Fruit fly (Drosophila melanogaster) whole organism, adult: ENCODE measurements around the gene CG6067.
A peak's percentile ranks its signal among the peaks of the same experiment; 100 is the strongest.

Source experiments
- CG11617 ChIP-seq: fragments of 200-800 bp; sonication (Bioruptor generic); optimal IDR thresholded peaks from 2 replicates; lab custom pipeline; 2017; ENCODE audit warnings: mild to moderate bottlenecking, missing biosample characterization, missing genetic modification reagents, missing genetic modification characterization
- CG12768 ChIP-seq: fragments of 200-800 bp; sonication (Bioruptor generic); optimal IDR thresholded peaks from 2 replicates; lab custom pipeline; 2017; ENCODE audit warnings: missing biosample characterization, missing genetic modification characterization, mild to moderate bottlenecking, moderate library complexity, missing genetic modification reagents
- CG14711 ChIP-seq: fragments of 200-800 bp; sonication (Bioruptor generic); optimal IDR thresholded peaks from 2 replicates; lab custom pipeline; 2018; ENCODE audit warnings: missing biosample characterization, mild to moderate bottlenecking, missing genetic modification characterization, moderate library complexity
- CG1620 ChIP-seq: fragments of 200-800 bp; sonication (Bioruptor generic); optimal IDR thresholded peaks from 2 replicates; lab custom pipeline; 2016; ENCODE audit warnings: missing biosample characterization, missing genetic modification characterization
- CG33017 ChIP-seq: fragments of 200-800 bp; sonication (Bioruptor generic); optimal IDR thresholded peaks from 2 replicates; lab custom pipeline; 2018; ENCODE audit warnings: missing biosample characterization, mild to moderate bottlenecking, missing genetic modification characterization, moderate library complexity
- CG5204 ChIP-seq: fragments of 200-800 bp; sonication (Bioruptor generic); optimal IDR thresholded peaks from 2 replicates; lab custom pipeline; 2016; ENCODE audit warnings: missing biosample characterization, missing genetic modification characterization
- CG7045 ChIP-seq: fragments of 200-800 bp; sonication (Bioruptor generic); optimal IDR thresholded peaks from 2 replicates; lab custom pipeline; 2017; ENCODE audit warnings: missing biosample characterization, mild to moderate bottlenecking, missing genetic modification characterization
- CG7101 ChIP-seq: fragments of 200-800 bp; sonication (Bioruptor generic); optimal IDR thresholded peaks from 2 replicates; lab custom pipeline; 2018; ENCODE audit warnings: missing biosample characterization, mild to moderate bottlenecking, missing genetic modification characterization, moderate library complexity
- Clk ChIP-seq: fragments of 200-800 bp; sonication (Bioruptor generic); optimal IDR thresholded peaks from 2 replicates; lab custom pipeline; 2017; ENCODE audit warnings: missing biosample characterization, missing genetic modification characterization
- Crg-1 ChIP-seq: fragments of 200-800 bp; sonication (Bioruptor generic); optimal IDR thresholded peaks from 2 replicates; lab custom pipeline; 2016; ENCODE audit warnings: missing biosample characterization, missing genetic modification characterization
- Hr96 ChIP-seq: fragments of 200-800 bp; sonication (Bioruptor generic); optimal IDR thresholded peaks from 2 replicates; lab custom pipeline; 2016; ENCODE audit warnings: missing biosample characterization, missing genetic modification characterization
- Mnt ChIP-seq: fragments of 200-800 bp; sonication (Bioruptor generic); optimal IDR thresholded peaks from 2 replicates; lab custom pipeline; 2016; ENCODE audit warnings: missing biosample characterization, mild to moderate bottlenecking, missing genetic modification characterization
- bab1 ChIP-seq: fragments of 200-800 bp; sonication (Bioruptor generic); optimal IDR thresholded peaks from 3 replicates; lab custom pipeline; 2019; ENCODE audit warnings: missing biosample characterization, mild to moderate bottlenecking, missing genetic modification characterization, moderate library complexity
- cic ChIP-seq: fragments of 200-800 bp; sonication (Bioruptor generic); optimal IDR thresholded peaks from 2 replicates; lab custom pipeline; 2017; ENCODE audit warnings: missing biosample characterization, mild to moderate bottlenecking, missing genetic modification characterization, moderate library complexity
- cnc ChIP-seq, 2 experiments: fragments of >200 bp; optimal IDR thresholded peaks; 2 replicates each; lab custom pipeline; 2017
- kay ChIP-seq: fragments of 200-800 bp; sonication (Bioruptor generic); peaks from one replicate; lab custom pipeline; 2016; ENCODE audit warnings: missing biosample characterization, missing genetic modification characterization, borderline replicate concordance
- ovo ChIP-seq: fragments of 200-800 bp; sonication (Bioruptor generic); optimal IDR thresholded peaks from 2 replicates; lab custom pipeline; 2016; ENCODE audit warnings: missing biosample characterization, missing genetic modification characterization
- pad ChIP-seq: fragments of 200-800 bp; sonication (Bioruptor generic); optimal IDR thresholded peaks from 3 replicates; lab custom pipeline; 2017; ENCODE audit warnings: missing biosample characterization, missing genetic modification characterization, mild to moderate bottlenecking, moderate library complexity, missing genetic modification reagents
- tj ChIP-seq: fragments of 200-800 bp; sonication (Bioruptor generic); optimal IDR thresholded peaks from 3 replicates; lab custom pipeline; 2017; ENCODE audit warnings: missing biosample characterization, mild to moderate bottlenecking, missing genetic modification characterization, moderate library complexity
- toe ChIP-seq: fragments of 200-800 bp; sonication (Bioruptor generic); optimal IDR thresholded peaks from 2 replicates; lab custom pipeline; 2016; ENCODE audit warnings: missing biosample characterization, missing genetic modification characterization

CG6067 gene

dm6 chrX:5988088-5988987 is 32.9 kb downstream of the CG6067 start, which contains the start of gene CG5966:
Gene CG5966, plus strand, starts transcription at chrX:5988791.
- TF ChIP-seq ovo (peak; percentile 25), toe (GFP tag; lab: Kevin White, UChicago) (no peak), CG1620 (GFP tag; lab: Kevin White, UChicago) (no peak), pad (GFP tag; lab: Kevin White, UChicago) (no peak), CG14711 (tag; lab: Kevin White, UChicago) (no peak), CG33017 (tag; lab: Kevin White, UChicago) (no peak), Hr96 (GFP tag; lab: Kevin White, UChicago) (peak; percentile 33), kay (peak; percentile 67), tj (GFP tag; lab: Kevin White, UChicago) (no peak), CG5204 (GFP tag; lab: Kevin White, UChicago) (no peak), Crg-1 (GFP tag; lab: Kevin White, UChicago) (no peak), CG7101 (tag; lab: Kevin White, UChicago) (no peak)

- TF ChIP-seq CG7101 (tag; lab: Kevin White, UChicago) (peak; percentile 32), pad (GFP tag; lab: Kevin White, UChicago) (no peak)
Measured at dm6 chrX:5989368-5989767, 33.9 kb downstream of the CG6067 start.

- TF ChIP-seq CG11617 (GFP tag; lab: Kevin White, UChicago) = no peak
- no peak for TF ChIP-seq cic (GFP tag; lab: Kevin White, UChicago)
- TF ChIP-seq CG33017 (tag; lab: Kevin White, UChicago) = no peak
- TF ChIP-seq kay = no peak
- TF ChIP-seq CG7045 (GFP tag; lab: Kevin White, UChicago) = no peak
- no peak for TF ChIP-seq toe (GFP tag; lab: Kevin White, UChicago)
- TF ChIP-seq tj (GFP tag; lab: Kevin White, UChicago) = no peak
- no peak for TF ChIP-seq cnc (optimal IDR thresholded peaks at IDR 0.05; lab: Kevin White, UChicago)
- TF ChIP-seq CG14711 (tag; lab: Kevin White, UChicago) = no peak
Measured at dm6 chrX:5992141-5992540, 36.7 kb downstream of the CG6067 start.

- TF ChIP-seq pad (GFP tag; lab: Kevin White, UChicago) (no peak), Crg-1 (GFP tag; lab: Kevin White, UChicago) (no peak), tj (GFP tag; lab: Kevin White, UChicago) (no peak), bab1 (no peak), CG7045 (GFP tag; lab: Kevin White, UChicago) (no peak), CG1620 (GFP tag; lab: Kevin White, UChicago) (no peak), kay (no peak), CG5204 (GFP tag; lab: Kevin White, UChicago) (no peak), Hr96 (GFP tag; lab: Kevin White, UChicago) (no peak), cic (GFP tag; lab: Kevin White, UChicago) (no peak), CG11617 (GFP tag; lab: Kevin White, UChicago) (no peak)
Measured at dm6 chrX:5992767-5993325, 37.4 kb downstream of the CG6067 start.

dm6 chrX:5995951-5996350 is 40.5 kb downstream of the CG6067 start:
- no peak for TF ChIP-seq bab1
- no peak for TF ChIP-seq CG1620 (GFP tag; lab: Kevin White, UChicago)
- TF ChIP-seq CG7101 (tag; lab: Kevin White, UChicago) = no peak
- TF ChIP-seq Clk = no peak
- TF ChIP-seq kay = no peak
- no peak for TF ChIP-seq tj (GFP tag; lab: Kevin White, UChicago)
- TF ChIP-seq CG11617 (GFP tag; lab: Kevin White, UChicago) = no peak
- TF ChIP-seq CG14711 (tag; lab: Kevin White, UChicago) = no peak
- TF ChIP-seq Crg-1 (GFP tag; lab: Kevin White, UChicago) = no peak
- no peak for TF ChIP-seq Mnt
- TF ChIP-seq cnc (optimal IDR thresholded peaks at IDR 0.05; lab: Kevin White, UChicago) = no peak
- no peak for TF ChIP-seq ovo
- no peak for TF ChIP-seq cic (GFP tag; lab: Kevin White, UChicago)
- no peak for TF ChIP-seq CG33017 (tag; lab: Kevin White, UChicago)
- no peak for TF ChIP-seq CG7045 (GFP tag; lab: Kevin White, UChicago)
- TF ChIP-seq toe (GFP tag; lab: Kevin White, UChicago) = no peak
- TF ChIP-seq CG5204 (GFP tag; lab: Kevin White, UChicago) = no peak
- no peak for TF ChIP-seq pad (GFP tag; lab: Kevin White, UChicago)
- TF ChIP-seq Hr96 (GFP tag; lab: Kevin White, UChicago) = no peak

- TF ChIP-seq toe (GFP tag; lab: Kevin White, UChicago) (no peak), Crg-1 (GFP tag; lab: Kevin White, UChicago) (no peak), CG14711 (tag; lab: Kevin White, UChicago) (no peak), Clk (no peak), Hr96 (GFP tag; lab: Kevin White, UChicago) (no peak), pad (GFP tag; lab: Kevin White, UChicago) (no peak), CG5204 (GFP tag; lab: Kevin White, UChicago) (no peak), tj (GFP tag; lab: Kevin White, UChicago) (no peak), Mnt (no peak), kay (no peak), cic (GFP tag; lab: Kevin White, UChicago) (no peak), bab1 (no peak), CG7045 (GFP tag; lab: Kevin White, UChicago) (no peak), CG1620 (GFP tag; lab: Kevin White, UChicago) (no peak), cnc (optimal IDR thresholded peaks at IDR 0.05; lab: Kevin White, UChicago) (no peak), CG12768 (GFP tag; lab: Kevin White, UChicago) (no peak)
Measured at dm6 chrX:5997931-5998330, 42.5 kb downstream of the CG6067 start.
